Fruit fly (Drosophila melanogaster) whole organism, wandering third instar larva: Measurements from ENCODE around the gene CG10570.

Source experiments
- Abd-B ChIP-seq: fragments of >200 bp; optimal IDR thresholded peaks from 2 replicates; lab custom pipeline; 2017; ENCODE audit warnings: missing biosample characterization, missing genetic modification characterization
- CG32264 ChIP-seq: fragments of 200-800 bp; sonication (Bioruptor generic); optimal IDR thresholded peaks from 2 replicates; lab custom pipeline; 2016; ENCODE audit warnings: missing biosample characterization, missing genetic modification characterization
- Dfd ChIP-seq: fragments of >200 bp; optimal IDR thresholded peaks from 2 replicates; lab custom pipeline; 2017; ENCODE audit warnings: missing biosample characterization, missing genetic modification characterization
- Dif ChIP-seq: fragments of 200-275, 200-300 bp; sonication (Bioruptor generic); optimal IDR thresholded peaks from 2 replicates; lab custom pipeline; 2018; ENCODE audit warnings: missing biosample characterization, missing genetic modification characterization; ENCODE audit not compliant: partially characterized antibody
- Mio ChIP-seq: sonication (Bioruptor generic); optimal IDR thresholded peaks from 2 replicates; lab custom pipeline; 2016; ENCODE audit warnings: missing biosample characterization, missing genetic modification characterization
- Rel ChIP-seq, 2 experiments: fragments of 200-800 bp; sonication (Bioruptor generic) in 1 of 2; optimal IDR thresholded peaks; 2 replicates in 1 of 2; 3 replicates in 1 of 2; lab custom pipeline; 2016 to 2019; ENCODE audit warnings: mild to moderate bottlenecking in 2 of 2, missing biosample characterization in 2 of 2, missing genetic modification characterization in 2 of 2, moderate library complexity in 1 of 2
- lola ChIP-seq: fragments of >200 bp; optimal IDR thresholded peaks from 2 replicates; lab custom pipeline; 2017; ENCODE audit warnings: missing biosample characterization, missing genetic modification characterization
- pan ChIP-seq: fragments of >200 bp; optimal IDR thresholded peaks from 2 replicates; lab custom pipeline; 2017
- psq ChIP-seq: fragments of 200-800 bp; sonication (Bioruptor generic); optimal IDR thresholded peaks from 3 replicates; lab custom pipeline; 2017; ENCODE audit warnings: missing biosample characterization, mild to moderate bottlenecking, missing genetic modification characterization, moderate library complexity
- sage ChIP-seq: fragments of 200-800 bp; sonication (Bioruptor generic); optimal IDR thresholded peaks from 2 replicates; lab custom pipeline; 2016; ENCODE audit warnings: missing biosample characterization, mild to moderate bottlenecking, missing genetic modification characterization
- usp ChIP-seq: fragments of >200 bp; optimal IDR thresholded peaks from 2 replicates; lab custom pipeline; 2017; ENCODE audit warnings: missing biosample characterization, missing genetic modification characterization

DNA sequence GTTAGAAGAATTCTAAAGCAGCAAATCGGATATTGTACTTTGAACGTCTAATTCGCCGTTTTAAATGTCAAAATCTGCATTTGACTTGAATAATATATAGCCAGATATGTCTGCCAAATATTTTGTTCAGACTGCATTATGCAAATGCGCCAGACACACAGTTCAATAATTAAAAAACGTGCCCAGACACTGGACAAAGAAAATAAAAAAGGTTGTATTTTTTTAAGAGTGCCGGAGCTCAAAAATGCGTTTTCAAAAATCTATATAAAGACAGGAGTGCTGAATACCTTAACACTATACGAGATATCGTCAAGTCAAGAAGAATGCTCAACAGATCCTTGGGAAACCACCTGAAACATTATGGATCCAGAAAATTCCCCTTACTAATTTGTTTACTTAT is 1.3 kb upstream of the CG10570 start, which contains the start of the genes CG17325 and CG42305:
- TF ChIP-seq sage (GFP tag; lab: Kevin White, UChicago), result no peak
- TF ChIP-seq Rel (GFP tag; optimal IDR thresholded peaks at IDR 0.05; lab: Kevin White, UChicago), result no peak
- TF ChIP-seq Rel (tag; optimal IDR thresholded peaks at IDR 0.05; lab: Kevin White, UChicago), result no peak
- TF ChIP-seq Abd-B (GFP tag; lab: Kevin White, UChicago), result no peak
- no peak for TF ChIP-seq Dfd (GFP tag; lab: Kevin White, UChicago)
- TF ChIP-seq pan (lab: Kevin White, UChicago), result no peak
- TF ChIP-seq lola (GFP tag; lab: Kevin White, UChicago), result no peak
- TF ChIP-seq Mio (GFP tag; lab: Kevin White, UChicago), result no peak
- TF ChIP-seq usp, result no peak
- no peak for TF ChIP-seq Dif (GFP tag; lab: Kevin White, UChicago)
- TF ChIP-seq CG32264 (GFP tag; lab: Kevin White, UChicago), result no peak
- no peak for TF ChIP-seq psq (GFP tag; lab: Kevin White, UChicago)
